Worm (Caenorhabditis elegans): ENCODE results near the gene Y62H9A.8.

Y62H9A.8 gene

DNA sequence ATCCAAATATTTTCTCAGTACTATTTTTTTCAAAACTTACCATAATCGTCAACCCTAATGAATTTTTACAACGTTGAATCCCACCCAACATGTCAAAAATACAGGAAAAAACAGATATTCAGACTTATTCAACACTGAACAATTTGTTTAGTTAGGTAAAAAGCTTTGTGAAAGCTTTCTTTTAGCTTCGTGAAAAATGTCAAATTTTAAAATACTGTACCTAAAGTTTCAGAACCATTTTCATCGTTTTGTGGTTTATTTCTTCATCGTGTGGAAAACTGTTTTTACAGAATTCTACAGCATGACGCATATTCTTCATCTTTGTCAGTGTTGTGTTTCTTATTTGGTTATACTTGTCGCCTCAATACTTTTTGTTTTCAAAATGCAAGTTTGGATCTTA is 41.7 kb downstream of the Y62H9A.8 start, which contains the start of gene F54F7.14:
Gene F54F7.14, plus strand, starts transcription at position 301 of the 400 bp plus-strand sequence.
- TF ChIP-seq flh-1 (GFP tag; optimal IDR thresholded peaks at IDR 0.05) (no peak), mab-5 (tag; optimal IDR thresholded peaks at IDR 0.05) (no peak), ztf-11 (tag; optimal IDR thresholded peaks at IDR 0.05) (no peak), elt-3 (tag; optimal IDR thresholded peaks at IDR 0.05) (no peak), lsy-2 (tag; optimal IDR thresholded peaks at IDR 0.05) (no peak), cnd-1 (tag; optimal IDR thresholded peaks at IDR 0.05) (no peak), nhr-12 (tag; optimal IDR thresholded peaks at IDR 0.05) (no peak), elt-1 (tag; optimal IDR thresholded peaks at IDR 0.05; ENCODE audit: borderline replicate concordance, insufficient read depth) (no peak), ces-1 (GFP tag; optimal IDR thresholded peaks at IDR 0.05) (no peak), M03D4.4 (tag; optimal IDR thresholded peaks at IDR 0.05) (no peak), pha-4 (tag; optimal IDR thresholded peaks at IDR 0.05) (no peak), tbx-8 (GFP tag; optimal IDR thresholded peaks at IDR 0.05) (no peak), unc-62 (GFP tag; optimal IDR thresholded peaks at IDR 0.05) (no peak), hlh-1 (tag; optimal IDR thresholded peaks at IDR 0.05) (no peak)

DNA sequence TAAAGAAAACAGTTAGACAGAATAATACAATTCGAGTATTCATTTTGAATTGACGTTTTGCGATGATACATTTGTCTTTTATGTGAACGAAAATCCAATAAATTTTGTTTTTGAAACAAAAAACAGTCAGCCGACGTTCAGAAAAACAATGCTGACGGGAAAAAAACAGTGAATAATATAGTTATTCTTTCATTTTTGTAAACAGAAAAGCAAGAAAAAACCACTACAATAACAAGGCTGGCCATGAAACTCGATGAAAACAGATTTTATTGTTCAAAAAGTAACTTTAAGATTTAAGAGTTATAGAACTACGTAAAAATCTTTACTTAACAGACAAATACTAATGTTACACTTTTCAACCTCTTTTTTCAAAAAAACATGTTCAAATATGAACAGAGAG is 42.1 kb downstream of the Y62H9A.8 start, which contains the start of gene F54F7.3:
Gene F54F7.3, minus strand, starts transcription at position 101 of the 400 bp plus-strand sequence.
- TF ChIP-seq mab-5 (tag; optimal IDR thresholded peaks at IDR 0.05) (no peak), nhr-12 (tag; optimal IDR thresholded peaks at IDR 0.05) (no peak), cnd-1 (tag; optimal IDR thresholded peaks at IDR 0.05) (no peak), ces-1 (GFP tag; optimal IDR thresholded peaks at IDR 0.05) (no peak), drap-1 (GFP tag; optimal IDR thresholded peaks at IDR 0.05) (no peak), nhr-28 (tag; optimal IDR thresholded peaks at IDR 0.05) (no peak), hlh-1 (tag; optimal IDR thresholded peaks at IDR 0.05) (no peak), tbx-8 (GFP tag; optimal IDR thresholded peaks at IDR 0.05) (no peak)

DNA sequence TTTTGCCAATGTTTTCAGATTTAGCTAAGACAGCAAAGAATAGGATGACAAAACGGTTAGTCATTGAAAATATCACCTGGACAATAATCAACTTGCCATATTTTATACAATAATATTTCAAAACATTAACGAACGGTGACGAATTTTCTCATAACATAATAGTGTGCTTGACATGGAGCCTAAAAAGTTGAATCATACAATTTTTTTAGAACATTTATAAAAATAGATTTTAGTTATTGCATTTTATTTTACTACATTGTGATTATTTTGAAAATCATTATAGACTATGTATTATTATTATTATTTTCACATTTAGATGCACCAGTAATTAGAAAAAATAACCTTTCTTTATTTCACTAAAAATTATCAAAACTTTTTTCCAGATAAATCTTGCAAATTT is 43.6 kb downstream of the Y62H9A.8 start, which contains the start of gene F54F7.9:
Gene F54F7.9, minus strand, starts transcription at position 101 of the 400 bp plus-strand sequence.
- TF ChIP-seq sem-2 (GFP tag; optimal IDR thresholded peaks at IDR 0.05), result no peak
- TF ChIP-seq cnd-1 (tag; optimal IDR thresholded peaks at IDR 0.05), result no peak
- no peak for TF ChIP-seq ztf-11 (tag; optimal IDR thresholded peaks at IDR 0.05)
- no peak for TF ChIP-seq hlh-1 (tag; optimal IDR thresholded peaks at IDR 0.05)
- no peak for TF ChIP-seq nhr-76 (tag; optimal IDR thresholded peaks at IDR 0.05)
- no peak for TF ChIP-seq elt-1 (tag; optimal IDR thresholded peaks at IDR 0.05; ENCODE audit: borderline replicate concordance, insufficient read depth)
- TF ChIP-seq flh-1 (GFP tag; optimal IDR thresholded peaks at IDR 0.05), result no peak
- no peak for TF ChIP-seq ceh-43 (GFP tag; optimal IDR thresholded peaks at IDR 0.05)
- no peak for TF ChIP-seq snpc-4 (tag; optimal IDR thresholded peaks at IDR 0.05)
- no peak for TF ChIP-seq ceh-39 (tag; optimal IDR thresholded peaks at IDR 0.05)
- no peak for TF ChIP-seq elt-3 (tag; optimal IDR thresholded peaks at IDR 0.05)
- no peak for TF ChIP-seq unc-39 (tag; optimal IDR thresholded peaks at IDR 0.05)

ce11 chrX:11843363-11843762 is 48.9 kb downstream of the Y62H9A.8 start, which contains the start of gene F54F7.2:
Gene F54F7.2 (plus strand): TSS chrX:11843663.
- TF ChIP-seq ces-1 (GFP tag; optimal IDR thresholded peaks at IDR 0.05), result no peak
- no peak for TF ChIP-seq elt-1 (tag; optimal IDR thresholded peaks at IDR 0.05; ENCODE audit: borderline replicate concordance, insufficient read depth)
- no peak for TF ChIP-seq nhr-237 (tag; optimal IDR thresholded peaks at IDR 0.05)
- no peak for TF ChIP-seq ceh-43 (GFP tag; optimal IDR thresholded peaks at IDR 0.05)

Measured in whole organism, mixed stage, embryonic.